ENCODE assay signal across 6 worm cellular contexts in the genomic region with DNA sequence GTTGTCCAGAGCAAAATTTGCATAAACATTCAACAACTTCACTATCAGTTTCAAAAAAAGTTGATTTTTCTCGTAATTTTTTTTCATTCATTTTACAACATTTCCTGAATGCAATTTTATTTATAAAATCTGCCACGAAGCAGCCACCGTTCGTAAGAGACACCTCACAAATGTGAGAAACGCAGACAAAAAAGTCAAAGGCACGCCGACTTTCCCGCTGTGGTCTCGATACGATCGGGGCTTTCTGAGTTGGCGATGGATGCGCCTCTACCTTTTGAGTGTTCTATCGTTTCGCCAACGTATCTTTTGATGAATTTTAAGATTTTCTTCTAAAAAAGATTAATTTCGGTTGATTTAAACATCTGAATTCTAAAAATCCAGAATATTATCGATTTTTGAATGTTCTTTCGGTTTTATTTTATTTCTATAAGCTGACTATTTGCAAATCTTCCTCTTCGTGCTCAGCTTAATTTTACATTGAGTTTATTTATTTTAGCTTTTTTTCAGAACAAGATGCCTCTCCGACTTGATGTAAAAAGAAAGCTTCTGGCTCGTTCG.
TF ChIP-seq lines count a peak whose summit lies in the region.

A gene (plus strand): TSS at position 508 of the 558 bp plus-strand sequence.

TF ChIP-seq in whole organism, L1 larva, 84 proteins besides CTCF, POLR2A, EP300 and RAD21 (continued from another document and continues in another):
- TF ChIP-seq snpc-4 (tag; optimal IDR thresholded peaks at IDR 0.05; lab: Kevin White, UChicago): peak; percentile 87
- TF ChIP-seq unc-86 (tag; optimal IDR thresholded peaks at IDR 0.05; lab: Kevin White, UChicago): peak; percentile 34
- TF ChIP-seq lin-35 (GFP tag; optimal IDR thresholded peaks at IDR 0.05; lab: Kevin White, UChicago): peak; percentile 71 to 76
- peak; percentile 64 for TF ChIP-seq rnt-1 (tag; optimal IDR thresholded peaks at IDR 0.05; lab: Kevin White, UChicago)
- peak in 1 of 6 experiments; percentile 10 for TF ChIP-seq elt-3 (tag; optimal IDR thresholded peaks at IDR 0.05; lab: Kevin White, UChicago)
- peak; percentile 82 for TF ChIP-seq mep-1 (tag; optimal IDR thresholded peaks at IDR 0.05; lab: Kevin White, UChicago)
- TF ChIP-seq dsc-1 (tag; optimal IDR thresholded peaks at IDR 0.05; lab: Kevin White, UChicago): peak; percentile 22
- peak; percentile 93 for TF ChIP-seq lin-14 (GFP tag; optimal IDR thresholded peaks at IDR 0.05; lab: Kevin White, UChicago)
- no peak for TF ChIP-seq pqm-1 (tag; optimal IDR thresholded peaks at IDR 0.05; lab: Kevin White, UChicago)
- no peak for TF ChIP-seq unc-62 (GFP tag; optimal IDR thresholded peaks at IDR 0.05; lab: Kevin White, UChicago)
- peak; percentile 40 to 74 (median 63) for TF ChIP-seq dpl-1 (GFP tag; optimal IDR thresholded peaks at IDR 0.05; lab: Kevin White, UChicago)
- peak; percentile 21 for TF ChIP-seq C04F5.9 (tag; optimal IDR thresholded peaks at IDR 0.05; lab: Kevin White, UChicago)
- TF ChIP-seq egl-13 (tag; optimal IDR thresholded peaks at IDR 0.05; lab: Kevin White, UChicago): no peak
- no peak for TF ChIP-seq ets-5 (GFP tag; IDR thresholded peaks at IDR 0.05; lab: Robert Waterston, UW)
- no peak for TF ChIP-seq fkh-10 (GFP tag; optimal IDR thresholded peaks at IDR 0.05; lab: Kevin White, UChicago)
- peak; percentile 37 for TF ChIP-seq skn-1 (tag; optimal IDR thresholded peaks at IDR 0.05; lab: Kevin White, UChicago)
- no peak for TF ChIP-seq sptf-1 (tag; optimal IDR thresholded peaks at IDR 0.05; lab: Kevin White, UChicago)
- TF ChIP-seq ceh-63 (GFP tag; optimal IDR thresholded peaks at IDR 0.05; lab: Kevin White, UChicago): no peak
- peak; percentile 49 for TF ChIP-seq lin-13 (GFP tag; optimal IDR thresholded peaks at IDR 0.05; lab: Kevin White, UChicago)
- TF ChIP-seq efl-1 (optimal IDR thresholded peaks at IDR 0.05; lab: Kevin White, UChicago): peak; percentile 78 to 83
- TF ChIP-seq efl-1 (GFP tag; optimal IDR thresholded peaks at IDR 0.05 in 1 of 2; lab: Kevin White, UChicago): peak; percentile 67 to 94

TF ChIP-seq in whole organism, L2 larva, 48 proteins besides CTCF, POLR2A, EP300 and RAD21 (continued from another document and continues in another):
- TF ChIP-seq lin-13 (GFP tag; optimal IDR thresholded peaks at IDR 0.05; lab: Kevin White, UChicago): peak; percentile 68
- no peak for TF ChIP-seq nhr-11 (tag; optimal IDR thresholded peaks at IDR 0.05; lab: Kevin White, UChicago)
- TF ChIP-seq mab-5 (tag; optimal IDR thresholded peaks at IDR 0.05; lab: Kevin White, UChicago): no peak
- TF ChIP-seq blmp-1 (tag; optimal IDR thresholded peaks at IDR 0.05; lab: Kevin White, UChicago; ENCODE audit: insufficient read depth): no peak
- TF ChIP-seq zag-1 (tag; optimal IDR thresholded peaks at IDR 0.05; lab: Kevin White, UChicago): no peak
- TF ChIP-seq fos-1 (tag; optimal IDR thresholded peaks at IDR 0.05; lab: Kevin White, UChicago): peak; percentile 20
- TF ChIP-seq elt-3 (tag; optimal IDR thresholded peaks at IDR 0.05; lab: Kevin White, UChicago): no peak
- TF ChIP-seq ztf-4 (tag; optimal IDR thresholded peaks at IDR 0.05; lab: Kevin White, UChicago): no peak
- TF ChIP-seq egl-27 (tag; optimal IDR thresholded peaks at IDR 0.05; lab: Kevin White, UChicago): no peak
- no peak for TF ChIP-seq nhr-21 (tag; optimal IDR thresholded peaks at IDR 0.05; lab: Kevin White, UChicago)
- no peak for TF ChIP-seq ceh-16 (tag; optimal IDR thresholded peaks at IDR 0.05; lab: Kevin White, UChicago)
- peak; percentile 36 for TF ChIP-seq sma-9 (GFP tag; optimal IDR thresholded peaks at IDR 0.05; lab: Kevin White, UChicago)
- no peak for TF ChIP-seq sma-9 (tag; optimal IDR thresholded peaks at IDR 0.05; lab: Kevin White, UChicago)
- no peak for TF ChIP-seq alr-1 (tag; optimal IDR thresholded peaks at IDR 0.05; lab: Kevin White, UChicago)
- TF ChIP-seq F13H6.1 (tag; optimal IDR thresholded peaks at IDR 0.05; lab: Kevin White, UChicago): no peak
- no peak for TF ChIP-seq R02D3.7 (tag; optimal IDR thresholded peaks at IDR 0.05; lab: Kevin White, UChicago)
- TF ChIP-seq nhr-6 (tag; optimal IDR thresholded peaks at IDR 0.05; lab: Kevin White, UChicago): no peak
- no peak for TF ChIP-seq Y55F3AM.14 (GFP tag; optimal IDR thresholded peaks at IDR 0.05; lab: Kevin White, UChicago)
- TF ChIP-seq C34F6.9 (tag; optimal IDR thresholded peaks at IDR 0.05; lab: Kevin White, UChicago): peak; percentile 79
- no peak for TF ChIP-seq nhr-12 (tag; optimal IDR thresholded peaks at IDR 0.05; lab: Kevin White, UChicago)
- peak; percentile 67 for TF ChIP-seq snpc-4 (tag; optimal IDR thresholded peaks at IDR 0.05; lab: Kevin White, UChicago)
- TF ChIP-seq peb-1 (tag; optimal IDR thresholded peaks at IDR 0.05; lab: Kevin White, UChicago): no peak

TF ChIP-seq in whole organism, L3 larva, 47 proteins besides CTCF, POLR2A, EP300 and RAD21 (continued from another document and continues in another):
- TF ChIP-seq ceh-9 (tag; optimal IDR thresholded peaks at IDR 0.05; lab: Kevin White, UChicago): no peak
- TF ChIP-seq mdl-1 (tag; optimal IDR thresholded peaks at IDR 0.05; lab: Kevin White, UChicago): no peak
- peak; percentile 74 for TF ChIP-seq lin-15B (tag; optimal IDR thresholded peaks at IDR 0.05; lab: Kevin White, UChicago)
- peak; percentile 43 for TF ChIP-seq elt-2 (tag; optimal IDR thresholded peaks at IDR 0.05; lab: Kevin White, UChicago)
- no peak for TF ChIP-seq jun-1 (tag; optimal IDR thresholded peaks at IDR 0.05; lab: Kevin White, UChicago)
- no peak for TF ChIP-seq aly-2 (tag; optimal IDR thresholded peaks at IDR 0.05; lab: Kevin White, UChicago)
- TF ChIP-seq fkh-2 (tag; optimal IDR thresholded peaks at IDR 0.05; lab: Kevin White, UChicago): no peak
- no peak for TF ChIP-seq tbx-2 (tag; optimal IDR thresholded peaks at IDR 0.05; lab: Kevin White, UChicago)
- peak; percentile 57 for TF ChIP-seq nhr-23 (tag; optimal IDR thresholded peaks at IDR 0.05; lab: Kevin White, UChicago)
- TF ChIP-seq ceh-16 (tag; optimal IDR thresholded peaks at IDR 0.05; lab: Kevin White, UChicago): no peak
- no peak for TF ChIP-seq ama-1 (optimal IDR thresholded peaks at IDR 0.05; lab: Kevin White, UChicago)
- TF ChIP-seq unc-39 (tag; optimal IDR thresholded peaks at IDR 0.05; lab: Kevin White, UChicago): no peak
- TF ChIP-seq nhr-11 (tag; optimal IDR thresholded peaks at IDR 0.05; lab: Kevin White, UChicago): no peak
- peak; percentile 78 for TF ChIP-seq nfya-1 (tag; optimal IDR thresholded peaks at IDR 0.05; lab: Kevin White, UChicago; ENCODE audit: insufficient read depth)
- TF ChIP-seq hmg-11 (tag; optimal IDR thresholded peaks at IDR 0.05; lab: Kevin White, UChicago): peak; percentile 77
- peak; percentile 85 for TF ChIP-seq snpc-4 (tag; optimal IDR thresholded peaks at IDR 0.05; lab: Kevin White, UChicago)
- TF ChIP-seq nhr-12 (tag; optimal IDR thresholded peaks at IDR 0.05; lab: Kevin White, UChicago): no peak
- TF ChIP-seq eor-1 (tag; optimal IDR thresholded peaks at IDR 0.05; lab: Kevin White, UChicago): no peak
- no peak for TF ChIP-seq nhr-25 (tag; optimal IDR thresholded peaks at IDR 0.05; lab: Kevin White, UChicago)
- TF ChIP-seq sea-2 (GFP tag; optimal IDR thresholded peaks at IDR 0.05; lab: Kevin White, UChicago): no peak
- no peak for TF ChIP-seq elt-3 (tag; optimal IDR thresholded peaks at IDR 0.05; lab: Kevin White, UChicago)
- TF ChIP-seq zag-1 (tag; optimal IDR thresholded peaks at IDR 0.05; lab: Kevin White, UChicago): no peak
- TF ChIP-seq R02D3.7 (tag; optimal IDR thresholded peaks at IDR 0.05; lab: Kevin White, UChicago): no peak

TF ChIP-seq in whole organism, L4 larva, 104 proteins besides CTCF, POLR2A, EP300 and RAD21 (continued from another document and continues in another):
- peak; percentile 10 for TF ChIP-seq ama-1 (optimal IDR thresholded peaks at IDR 0.05; lab: Kevin White, UChicago)
- TF ChIP-seq mes-2 (tag; optimal IDR thresholded peaks at IDR 0.05; lab: Kevin White, UChicago; ENCODE audit: poor library complexity, severe bottlenecking): peak; percentile 80
- TF ChIP-seq nhr-6 (tag; optimal IDR thresholded peaks at IDR 0.05; lab: Kevin White, UChicago): peak; percentile 61
- no peak for TF ChIP-seq hlh-11 (tag; optimal IDR thresholded peaks at IDR 0.05; lab: Kevin White, UChicago)
- no peak for TF ChIP-seq vab-7 (GFP tag; IDR thresholded peaks at IDR 0.05; lab: Robert Waterston, UW)
- no peak for TF ChIP-seq ctbp-1 (GFP tag; IDR thresholded peaks at IDR 0.05; lab: Robert Waterston, UW)
- TF ChIP-seq zfp-2 (tag; optimal IDR thresholded peaks at IDR 0.05; lab: Kevin White, UChicago): no peak
- no peak for TF ChIP-seq pqm-1 (tag; optimal IDR thresholded peaks at IDR 0.05; lab: Kevin White, UChicago)
- TF ChIP-seq ZK546.5 (tag; optimal IDR thresholded peaks at IDR 0.05; lab: Kevin White, UChicago): no peak
- TF ChIP-seq aly-2 (tag; optimal IDR thresholded peaks at IDR 0.05; lab: Kevin White, UChicago): no peak
- no peak for TF ChIP-seq F49E8.2 (tag; optimal IDR thresholded peaks at IDR 0.05; lab: Kevin White, UChicago; ENCODE audit: borderline replicate concordance)
- no peak for TF ChIP-seq F44E2.7 (GFP tag; IDR thresholded peaks at IDR 0.05; lab: Robert Waterston, UW)
- TF ChIP-seq ztf-7 (tag; optimal IDR thresholded peaks at IDR 0.05; lab: Kevin White, UChicago): no peak
- no peak for TF ChIP-seq pha-4 (GFP tag; IDR thresholded peaks at IDR 0.05; lab: Robert Waterston, UW)
- TF ChIP-seq pha-4 (tag; optimal IDR thresholded peaks at IDR 0.05; lab: Kevin White, UChicago): no peak
- no peak for TF ChIP-seq aha-1 (tag; lab: Kevin White, UChicago)
- no peak for TF ChIP-seq duxl-1 (tag; optimal IDR thresholded peaks at IDR 0.05; lab: Kevin White, UChicago; ENCODE audit: poor library complexity)
- TF ChIP-seq spr-1 (tag; optimal IDR thresholded peaks at IDR 0.05; lab: Kevin White, UChicago): no peak
- TF ChIP-seq ceh-82 (tag; optimal IDR thresholded peaks at IDR 0.05; lab: Kevin White, UChicago): no peak
- no peak for TF ChIP-seq mep-1 (tag; optimal IDR thresholded peaks at IDR 0.05; lab: Kevin White, UChicago)
- no peak for TF ChIP-seq Y5F2A.4 (GFP tag; optimal IDR thresholded peaks at IDR 0.05; lab: Kevin White, UChicago)
- no peak for TF ChIP-seq lin-29 (GFP tag; IDR thresholded peaks at IDR 0.05; lab: Robert Waterston, UW)
- peak; percentile 58 for TF ChIP-seq dpl-1 (GFP tag; optimal IDR thresholded peaks at IDR 0.05; lab: Kevin White, UChicago)
- no peak for TF ChIP-seq tag-97 (GFP tag; IDR thresholded peaks at IDR 0.05; lab: Robert Waterston, UW)

TF ChIP-seq in whole organism, late embryonic, 69 proteins besides CTCF, POLR2A, EP300 and RAD21 (continued from another document):
- TF ChIP-seq eyg-1 (tag; optimal IDR thresholded peaks at IDR 0.05; lab: Kevin White, UChicago): no peak
- no peak for TF ChIP-seq K02D7.2 (tag; optimal IDR thresholded peaks at IDR 0.05; lab: Kevin White, UChicago)

TF ChIP-seq in whole organism, young adult, 124 proteins besides CTCF, POLR2A, EP300 and RAD21 (continued from another document):
- TF ChIP-seq tbp1 (GFP tag; optimal IDR thresholded peaks at IDR 0.05; lab: Kevin White, UChicago) (peak; percentile 52), Y79H2A.3 (GFP tag; conservative IDR thresholded peaks at IDR 0.05; lab: Robert Waterston, UW) (no peak), F52B5.7 (tag; optimal IDR thresholded peaks at IDR 0.05; lab: Kevin White, UChicago) (no peak), hmg-20 (GFP tag; IDR thresholded peaks at IDR 0.05; lab: Robert Waterston, UW) (0 out of 2 replicates have a peak, but pooled peaks have one; percentile 21), ztf-3 (GFP tag; optimal IDR thresholded peaks at IDR 0.05; lab: Kevin White, UChicago) (no peak)
